Fruit fly (Drosophila melanogaster) S2 (cell line): ENCODE data around the gene CG18265.

Source experiments
- CG8478 ChIP-seq: fragments of >200 bp; optimal IDR thresholded peaks from 2 replicates; lab custom pipeline; 2018
- CTCF ChIP-seq, 2 experiments: fragments of >200 bp; optimal IDR thresholded peaks; 2 replicates each; lab custom pipeline; 2018

DNA sequence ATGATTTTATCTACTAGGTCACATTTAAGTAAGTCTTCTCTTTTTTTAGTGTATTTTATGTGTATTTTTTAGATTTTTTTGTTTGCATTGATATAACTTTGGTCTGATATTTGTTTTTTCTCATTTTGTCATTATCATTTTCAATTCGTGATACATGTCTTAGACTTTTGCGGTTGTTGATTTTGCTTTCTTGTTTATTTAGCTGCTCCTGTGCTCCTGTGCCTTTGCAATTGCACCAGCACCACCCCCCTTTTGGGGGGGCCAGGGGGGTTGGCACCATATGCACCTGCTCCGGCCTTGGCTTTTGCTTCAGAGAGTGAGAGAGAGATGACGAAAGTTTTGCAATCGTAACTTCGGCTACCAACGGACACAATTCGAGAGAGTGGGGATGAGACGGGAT lies 38.3 kb upstream of the CG18265 start:
- TF ChIP-seq CG8478: no peak
- no peak for TF ChIP-seq CTCF (optimal IDR thresholded peaks at IDR 0.05; lab: Kevin White, UChicago)
